Worm (Caenorhabditis elegans) whole organism, L2 larva: Measurements from ENCODE around the gene sng-1.

Source experiments
- C34F6.9 ChIP-seq: fragments of 150-350 bp; optimal IDR thresholded peaks from 2 replicates; lab custom pipeline; 2014; ENCODE audit warnings: missing biosample characterization, missing genetic modification characterization
- F13H6.1 ChIP-seq: sonication (generic microtip); optimal IDR thresholded peaks from 2 replicates; lab custom pipeline; 2016; ENCODE audit warnings: missing genetic modification characterization, missing compliant biosample characterization
- Y55F3AM.14 ChIP-seq: fragments of 200-800 bp; sonication (Bioruptor generic); optimal IDR thresholded peaks from 2 replicates; lab custom pipeline; 2018; ENCODE audit warnings: mild to moderate bottlenecking, missing genetic modification characterization, missing compliant biosample characterization
- alr-1 ChIP-seq: fragments of 150-350 bp; optimal IDR thresholded peaks from 2 replicates; lab custom pipeline; 2014; ENCODE audit warnings: missing biosample characterization, missing genetic modification characterization
- aly-2 ChIP-seq: fragments of 150-350 bp; optimal IDR thresholded peaks from 2 replicates; lab custom pipeline; 2014; ENCODE audit warnings: missing biosample characterization, missing genetic modification characterization
- ama-1 ChIP-seq: fragments of 150-350 bp; optimal IDR thresholded peaks from 2 replicates; lab custom pipeline; 2018; ENCODE audit warnings: inconsistent platforms
- blmp-1 ChIP-seq: sonication (generic microtip); optimal IDR thresholded peaks from 2 replicates; lab custom pipeline; 2017; ENCODE audit warnings: missing genetic modification characterization, mild to moderate bottlenecking, missing compliant biosample characterization, antibody characterized with exemption, moderate library complexity; ENCODE audit not compliant: insufficient read depth
- ceh-82 ChIP-seq: fragments of 150-350 bp; optimal IDR thresholded peaks from 2 replicates; lab custom pipeline; 2014; ENCODE audit warnings: missing biosample characterization, missing genetic modification characterization
- crh-2 ChIP-seq: sonication (generic microtip); optimal IDR thresholded peaks from 2 replicates; lab custom pipeline; 2017; ENCODE audit warnings: missing biosample characterization, missing genetic modification characterization
- dmd-4 ChIP-seq: sonication (generic microtip); optimal IDR thresholded peaks from 2 replicates; lab custom pipeline; 2017; ENCODE audit warnings: missing biosample characterization, missing genetic modification characterization
- fos-1 ChIP-seq: fragments of 150-350 bp; optimal IDR thresholded peaks from 2 replicates; lab custom pipeline; 2014; ENCODE audit warnings: missing biosample characterization, missing genetic modification characterization
- gmeb-1 ChIP-seq: fragments of 150-350 bp; optimal IDR thresholded peaks from 2 replicates; lab custom pipeline; 2014; ENCODE audit warnings: missing biosample characterization, missing genetic modification characterization
- lin-11 ChIP-seq: fragments of 150-350 bp; sonication (generic microtip); optimal IDR thresholded peaks from 2 replicates; lab custom pipeline; 2014; ENCODE audit warnings: missing biosample characterization, missing genetic modification characterization, inconsistent platforms, mixed read lengths
- lin-39 ChIP-seq: fragments of 150-350 bp; optimal IDR thresholded peaks from 2 replicates; lab custom pipeline; 2014; ENCODE audit warnings: missing biosample characterization, missing genetic modification reagents, missing genetic modification characterization
- mab-5 ChIP-seq: fragments of 150-350 bp; optimal IDR thresholded peaks from 2 replicates; lab custom pipeline; 2014; ENCODE audit warnings: missing biosample characterization, missing genetic modification characterization
- mbf-1 ChIP-seq: sonication (generic microtip); optimal IDR thresholded peaks from 2 replicates; lab custom pipeline; 2017; ENCODE audit warnings: missing biosample characterization, missing genetic modification characterization
- mdl-1 ChIP-seq, 2 experiments: fragments of 150-350 bp in 1 of 2; sonication (generic microtip) in 1 of 2; optimal IDR thresholded peaks; 2 replicates each; lab custom pipeline; 2017; ENCODE audit warnings: missing biosample characterization in 2 of 2, missing genetic modification characterization in 2 of 2
- nhr-10 ChIP-seq: sonication (generic microtip); optimal IDR thresholded peaks from 2 replicates; lab custom pipeline; 2017; ENCODE audit warnings: missing biosample characterization, missing genetic modification characterization
- nhr-11 ChIP-seq: fragments of 150-350 bp; optimal IDR thresholded peaks from 2 replicates; lab custom pipeline; 2014; ENCODE audit warnings: missing biosample characterization, missing genetic modification characterization
- nhr-12 ChIP-seq: fragments of 150-350 bp; optimal IDR thresholded peaks from 2 replicates; lab custom pipeline; 2014; ENCODE audit warnings: missing biosample characterization, missing genetic modification characterization
- nhr-129 ChIP-seq: fragments of 150-350 bp; optimal IDR thresholded peaks from 2 replicates; lab custom pipeline; 2014; ENCODE audit warnings: missing biosample characterization, missing genetic modification characterization
- nhr-237 ChIP-seq: fragments of 150-350 bp; optimal IDR thresholded peaks from 2 replicates; lab custom pipeline; 2014; ENCODE audit warnings: missing biosample characterization, missing genetic modification characterization
- nhr-6 ChIP-seq: fragments of 150-350 bp; optimal IDR thresholded peaks from 2 replicates; lab custom pipeline; 2014; ENCODE audit warnings: missing biosample characterization, missing genetic modification characterization
- nhr-77 ChIP-seq: fragments of 150-350 bp; optimal IDR thresholded peaks from 2 replicates; lab custom pipeline; 2014; ENCODE audit warnings: missing biosample characterization, missing genetic modification characterization
- peb-1 ChIP-seq: fragments of 150-350 bp; optimal IDR thresholded peaks from 2 replicates; lab custom pipeline; 2014; ENCODE audit warnings: missing biosample characterization, missing genetic modification characterization
- sma-9 ChIP-seq, 2 experiments: fragments of 150-350 bp in 1 of 2; sonication (generic microtip) in 1 of 2; optimal IDR thresholded peaks; 2 replicates each; lab custom pipeline; 2014 to 2016; ENCODE audit warnings: missing genetic modification characterization in 2 of 2, mild to moderate bottlenecking in 1 of 2, missing biosample characterization in 1 of 2, missing compliant biosample characterization in 1 of 2, missing genetic modification reagents in 1 of 2, moderate library complexity in 1 of 2
- snpc-4 ChIP-seq: fragments of 150-350 bp; optimal IDR thresholded peaks from 2 replicates; lab custom pipeline; 2014; ENCODE audit warnings: missing biosample characterization, missing genetic modification characterization
- unc-39 ChIP-seq: fragments of 150-350 bp; optimal IDR thresholded peaks from 2 replicates; lab custom pipeline; 2014; ENCODE audit warnings: missing biosample characterization, missing genetic modification characterization
- unc-55 ChIP-seq: fragments of 150-350 bp; sonication (generic microtip); optimal IDR thresholded peaks from 3 replicates; lab custom pipeline; 2014; ENCODE audit warnings: missing biosample characterization, missing genetic modification reagents, missing genetic modification characterization
- unc-62 ChIP-seq: fragments of 150-350 bp; optimal IDR thresholded peaks from 2 replicates; lab custom pipeline; 2014; ENCODE audit warnings: missing biosample characterization, missing genetic modification reagents, missing genetic modification characterization
- zag-1 ChIP-seq: fragments of 150-350 bp; optimal IDR thresholded peaks from 2 replicates; lab custom pipeline; 2014; ENCODE audit warnings: missing biosample characterization, missing genetic modification characterization
- ztf-11 ChIP-seq: sonication (generic microtip); optimal IDR thresholded peaks from 2 replicates; lab custom pipeline; 2017; ENCODE audit warnings: missing biosample characterization, missing genetic modification characterization
- ztf-4 ChIP-seq: fragments of 150-350 bp; optimal IDR thresholded peaks from 2 replicates; lab custom pipeline; 2014; ENCODE audit warnings: missing biosample characterization, missing genetic modification characterization

Gene sng-1

ce11 chrX:7284724-7285184 lies 42.6 kb upstream of the sng-1 start (continued):
- TF ChIP-seq aly-2 (tag; lab: Kevin White, UChicago) (no peak), unc-62 (GFP tag; lab: Kevin White, UChicago) (no peak), ztf-4 (tag; lab: Kevin White, UChicago) (no peak), zag-1 (peak; percentile 87), alr-1 (tag; lab: Kevin White, UChicago) (no peak), crh-2 (tag; lab: Kevin White, UChicago) (peak; percentile 68), nhr-6 (tag; lab: Kevin White, UChicago) (peak; percentile 52), peb-1 (tag; lab: Kevin White, UChicago) (no peak), mdl-1 (tag; optimal IDR thresholded peaks at IDR 0.05; lab: Kevin White, UChicago) (peak in 1 of 2 experiments; percentile 23), snpc-4 (tag; lab: Kevin White, UChicago) (peak; percentile 13), C34F6.9 (tag; lab: Kevin White, UChicago) (peak; percentile 65), fos-1 (no peak), unc-55 (GFP tag; lab: Kevin White, UChicago) (peak; percentile 85), nhr-12 (tag; lab: Kevin White, UChicago) (no peak), lin-39 (tag; lab: Kevin White, UChicago) (no peak), Y55F3AM.14 (GFP tag; lab: Kevin White, UChicago) (peak; percentile 49), gmeb-1 (tag; lab: Kevin White, UChicago) (no peak), lin-11 (tag; lab: Kevin White, UChicago) (no peak), ama-1 (lab: Kevin White, UChicago) (no peak), nhr-77 (tag; lab: Kevin White, UChicago) (no peak), nhr-11 (tag; lab: Kevin White, UChicago) (no peak), F13H6.1 (tag; lab: Kevin White, UChicago) (peak; percentile 83), ceh-82 (no peak), dmd-4 (tag; lab: Kevin White, UChicago) (no peak), nhr-10 (tag; lab: Kevin White, UChicago) (no peak), blmp-1 (tag; lab: Kevin White, UChicago) (no peak)

ce11 chrX:7289565-7289964 lies 37.8 kb upstream of the sng-1 start:
- TF ChIP-seq nhr-6 (tag; lab: Kevin White, UChicago) (no peak), nhr-77 (tag; lab: Kevin White, UChicago) (no peak), mdl-1 (tag; optimal IDR thresholded peaks at IDR 0.05; lab: Kevin White, UChicago) (no peak), crh-2 (tag; lab: Kevin White, UChicago) (no peak), mab-5 (tag; lab: Kevin White, UChicago) (no peak), lin-11 (tag; lab: Kevin White, UChicago) (no peak), unc-55 (GFP tag; lab: Kevin White, UChicago) (no peak), nhr-11 (tag; lab: Kevin White, UChicago) (no peak), nhr-237 (tag; lab: Kevin White, UChicago) (no peak), mbf-1 (no peak), F13H6.1 (tag; lab: Kevin White, UChicago) (no peak), lin-39 (tag; lab: Kevin White, UChicago) (no peak), sma-9 (GFP tag; optimal IDR thresholded peaks at IDR 0.05; lab: Kevin White, UChicago) (no peak), sma-9 (tag; optimal IDR thresholded peaks at IDR 0.05; lab: Kevin White, UChicago) (no peak), unc-39 (tag; lab: Kevin White, UChicago) (no peak)

ce11 chrX:7290859-7291628 lies 36.4 kb upstream of the sng-1 start:
- no peak for TF ChIP-seq crh-2 (tag; lab: Kevin White, UChicago)
- TF ChIP-seq F13H6.1 (tag; lab: Kevin White, UChicago) = peak; percentile 7
- TF ChIP-seq nhr-129 (tag; lab: Kevin White, UChicago) = peak; percentile 11
- TF ChIP-seq ztf-11 = no peak

- no peak for TF ChIP-seq dmd-4 (tag; lab: Kevin White, UChicago)
- peak; percentile 38 for TF ChIP-seq crh-2 (tag; lab: Kevin White, UChicago)
- peak; percentile 40 for TF ChIP-seq fos-1
These were observed 35.6 kb upstream of the sng-1 start, which contains the start of gene lron-7 for ce11 chrX:7291810-7292209. TSS of gene lron-7 (plus strand) at chrX:7292132.
